Fruit fly (Drosophila melanogaster) whole organism, wandering third instar larva: ENCODE measurements around the gene Jhbp3.

ENCODE experiments used
- Abd-B ChIP-seq: fragments of >200 bp; optimal IDR thresholded peaks from 2 replicates; lab custom pipeline; 2017; ENCODE audit warnings: missing biosample characterization, missing genetic modification characterization
- CrebA ChIP-seq: fragments of 200-800 bp; sonication (Bioruptor generic); optimal IDR thresholded peaks from 2 replicates; lab custom pipeline; 2016; ENCODE audit warnings: missing biosample characterization, mild to moderate bottlenecking, missing genetic modification characterization, borderline replicate concordance
- Hnf4 ChIP-seq: fragments of 200-800 bp; sonication (Bioruptor generic); optimal IDR thresholded peaks from 2 replicates; lab custom pipeline; 2016; ENCODE audit warnings: missing biosample characterization, mild to moderate bottlenecking, missing genetic modification characterization
- Hr78 ChIP-seq: fragments of >200 bp; optimal IDR thresholded peaks from 2 replicates; lab custom pipeline; 2017; ENCODE audit warnings: missing biosample characterization, missing genetic modification characterization
- Jra ChIP-seq: sonication (Bioruptor generic); optimal IDR thresholded peaks from 2 replicates; lab custom pipeline; 2016; ENCODE audit warnings: missing biosample characterization, missing genetic modification characterization
- Mio ChIP-seq: sonication (Bioruptor generic); optimal IDR thresholded peaks from 2 replicates; lab custom pipeline; 2016; ENCODE audit warnings: missing biosample characterization, missing genetic modification characterization
- Rel ChIP-seq, 2 experiments: fragments of 200-800 bp; sonication (Bioruptor generic) in 1 of 2; optimal IDR thresholded peaks; 2 replicates in 1 of 2; 3 replicates in 1 of 2; lab custom pipeline; 2016 to 2019; ENCODE audit warnings: mild to moderate bottlenecking in 2 of 2, missing biosample characterization in 2 of 2, missing genetic modification characterization in 2 of 2, moderate library complexity in 1 of 2
- Sp1 ChIP-seq: fragments of 200-800 bp; sonication (Bioruptor generic); optimal IDR thresholded peaks from 3 replicates; lab custom pipeline; 2019; ENCODE audit warnings: missing biosample characterization, mild to moderate bottlenecking, missing genetic modification characterization, moderate library complexity
- dl ChIP-seq, 2 experiments: fragments of 175-275, 200-275 bp in 1 of 2; fragments of 200-275 bp in 1 of 2; sonication (Bioruptor generic); optimal IDR thresholded peaks; lab custom pipeline; 2018; ENCODE audit warnings: mild to moderate bottlenecking in 2 of 2, missing biosample characterization in 2 of 2, missing genetic modification characterization in 2 of 2, moderate library complexity in 2 of 2; ENCODE audit not compliant: partially characterized antibody in 2 of 2, insufficient read depth in 1 of 2
- ey ChIP-seq: fragments of 200-800 bp; sonication (Bioruptor generic); optimal IDR thresholded peaks from 2 replicates; lab custom pipeline; 2016; ENCODE audit warnings: missing biosample characterization, missing genetic modification characterization
- h ChIP-seq: fragments of 200-800 bp; sonication (Bioruptor generic); optimal IDR thresholded peaks from 3 replicates; lab custom pipeline; 2016; ENCODE audit warnings: missing biosample characterization, mild to moderate bottlenecking, missing genetic modification characterization
- lola ChIP-seq: fragments of >200 bp; optimal IDR thresholded peaks from 2 replicates; lab custom pipeline; 2017; ENCODE audit warnings: missing biosample characterization, missing genetic modification characterization
- sv ChIP-seq: fragments of 200-800 bp; sonication (Bioruptor generic); optimal IDR thresholded peaks from 3 replicates; lab custom pipeline; 2016; ENCODE audit warnings: missing biosample characterization, missing genetic modification characterization

dm6 chr3R:4967281-4967680, 12.2 kb upstream of the Jhbp3 start:
- TF ChIP-seq Hr78 (GFP tag; lab: Kevin White, UChicago): no peak
- TF ChIP-seq Sp1: no peak
- TF ChIP-seq CrebA: no peak
- TF ChIP-seq ey (GFP tag; lab: Kevin White, UChicago): no peak
- TF ChIP-seq h: no peak
- TF ChIP-seq dl (GFP tag; optimal IDR thresholded peaks at IDR 0.05; lab: Kevin White, UChicago; ENCODE audit: insufficient read depth in 1 of 2, partially characterized antibody in 2 of 2): no peak
- TF ChIP-seq Mio (GFP tag; lab: Kevin White, UChicago): no peak
- TF ChIP-seq Hnf4 (GFP tag; lab: Kevin White, UChicago): no peak
- TF ChIP-seq sv (GFP tag; lab: Kevin White, UChicago): no peak
- TF ChIP-seq Jra: no peak
- no peak for TF ChIP-seq Abd-B (GFP tag; lab: Kevin White, UChicago)
- no peak for TF ChIP-seq lola (GFP tag; lab: Kevin White, UChicago)
- no peak for TF ChIP-seq Rel (GFP tag; optimal IDR thresholded peaks at IDR 0.05; lab: Kevin White, UChicago)
- no peak for TF ChIP-seq Rel (tag; optimal IDR thresholded peaks at IDR 0.05; lab: Kevin White, UChicago)
